Worm (Caenorhabditis elegans) whole organism, L4 larva: ENCODE data around the gene W01G7.4.

ENCODE experiments used
- ama-1 ChIP-seq: fragments of 150-350 bp; optimal IDR thresholded peaks from 2 replicates; lab custom pipeline; 2014; ENCODE audit warnings: inconsistent platforms, mixed read lengths
- ceh-28 ChIP-seq: fragments of 150-350 bp; optimal IDR thresholded peaks from 2 replicates; lab custom pipeline; 2014; ENCODE audit warnings: missing biosample characterization, missing genetic modification reagents, missing genetic modification characterization
- ceh-82 ChIP-seq: sonication (generic microtip); optimal IDR thresholded peaks from 2 replicates; lab custom pipeline; 2017; ENCODE audit warnings: missing biosample characterization, missing genetic modification characterization
- gei-8 ChIP-seq: fragments of 200-800 bp; sonication (Bioruptor generic); optimal IDR thresholded peaks from 2 replicates; lab custom pipeline; 2018; ENCODE audit warnings: mild to moderate bottlenecking, missing genetic modification characterization, missing compliant biosample characterization
- lin-13 ChIP-seq: fragments of 150-350 bp; optimal IDR thresholded peaks from 2 replicates; lab custom pipeline; 2014; ENCODE audit warnings: missing biosample characterization, missing genetic modification reagents, missing genetic modification characterization
- lin-15B ChIP-seq: fragments of 150-350 bp; sonication (generic microtip); optimal IDR thresholded peaks from 3 replicates; lab custom pipeline; 2014; ENCODE audit warnings: missing biosample characterization, missing genetic modification characterization
- madf-5 ChIP-seq, 2 experiments: fragments of 200-800 bp; sonication (Bioruptor generic); IDR thresholded peaks; 2 replicates each; pipeline ENCODE4 v1.3.6; 2022; ENCODE audit warnings: missing compliant biosample characterization in 2 of 2, missing genetic modification characterization in 2 of 2
- mes-2 ChIP-seq: sonication (generic microtip); optimal IDR thresholded peaks from 2 replicates; lab custom pipeline; 2016; ENCODE audit warnings: missing genotype, mild to moderate bottlenecking, missing genetic modification characterization, missing compliant biosample characterization; ENCODE audit not compliant: poor library complexity, severe bottlenecking
- nhr-237 ChIP-seq: sonication (generic microtip); optimal IDR thresholded peaks from 2 replicates; lab custom pipeline; 2017; ENCODE audit warnings: missing biosample characterization, missing genetic modification characterization
- nhr-28 ChIP-seq: fragments of 150-350 bp; optimal IDR thresholded peaks from 2 replicates; lab custom pipeline; 2014; ENCODE audit warnings: missing biosample characterization, missing genetic modification characterization
- unc-39 ChIP-seq: sonication (generic microtip); optimal IDR thresholded peaks from 2 replicates; lab custom pipeline; 2017; ENCODE audit warnings: missing biosample characterization, missing genetic modification characterization
- unc-62 ChIP-seq, 3 experiments: fragments of 150-350 bp in 1 of 3; sonication (generic microtip); optimal IDR thresholded peaks in 2 of 3; peaks in 1 of 3; 1 replicate in 1 of 3; 2 replicates in 2 of 3; lab custom pipeline; 2014 to 2017; ENCODE audit warnings: missing biosample characterization in 3 of 3, missing genetic modification characterization in 3 of 3, missing genetic modification reagents in 3 of 3, missing genotype in 1 of 3
- zag-1 ChIP-seq: fragments of 150-350 bp; optimal IDR thresholded peaks from 2 replicates; lab custom pipeline; 2014; ENCODE audit warnings: missing biosample characterization, missing genetic modification characterization

ce11 chrII:14044199-14044598 lies 16.3 kb upstream of the W01G7.4 start:
- TF ChIP-seq ceh-82 (tag; lab: Kevin White, UChicago), result no peak
- peak; percentile 52 for TF ChIP-seq lin-13 (GFP tag; lab: Kevin White, UChicago)
- no peak for TF ChIP-seq lin-15B (tag; lab: Kevin White, UChicago)
- TF ChIP-seq ama-1 (lab: Kevin White, UChicago), result peak; percentile 30
- TF ChIP-seq nhr-237 (tag; lab: Kevin White, UChicago), result no peak
- peak; percentile 18 for TF ChIP-seq gei-8 (GFP tag; lab: Kevin White, UChicago)
- TF ChIP-seq madf-5 (GFP tag; IDR thresholded peaks at IDR 0.05; lab: Robert Waterston, UW), result 0 out of 4 replicates have a peak, but pooled peaks of 1 of the 2 experiments have one; percentile 41
- peak in 1 of 2 experiments; percentile 93 for TF ChIP-seq unc-62 (GFP tag; optimal IDR thresholded peaks at IDR 0.05 in 1 of 2; lab: Kevin White, UChicago)
- peak; percentile 50 for TF ChIP-seq unc-62 (tag; optimal IDR thresholded peaks at IDR 0.05; lab: Kevin White, UChicago)
- peak; percentile 92 for TF ChIP-seq nhr-28 (tag; lab: Kevin White, UChicago)
- no peak for TF ChIP-seq zag-1 (tag; lab: Kevin White, UChicago)
- TF ChIP-seq unc-39 (tag; lab: Kevin White, UChicago), result no peak
- peak; percentile 64 for TF ChIP-seq mes-2 (tag; lab: Kevin White, UChicago)
- TF ChIP-seq ceh-28, result no peak
